ENCODE assay signal across 3 fruit fly cellular contexts in genomic region chrX:2707377-2708090, dm6.
A peak's percentile ranks its signal among the peaks of the same experiment; 100 is the strongest.
TF ChIP-seq lines count a peak whose summit lies in the region.

CG2680 (minus strand) TSS chrX:2707427.

- TF ChIP-seq CTCF in whole organism, embryonic (GFP tag; optimal IDR thresholded peaks at IDR 0.05; lab: Kevin White, UChicago) = no peak

TF ChIP-seq in whole organism, embryonic, 481 proteins besides CTCF, POLR2A, EP300 and RAD21 (continues in another document):
- no peak for TF ChIP-seq eve (GFP tag; optimal IDR thresholded peaks at IDR 0.05; lab: Kevin White, UChicago)
- TF ChIP-seq CG30020 (tag; optimal IDR thresholded peaks at IDR 0.05; lab: Kevin White, UChicago) = no peak
- no peak for TF ChIP-seq hbn (GFP tag; IDR thresholded peaks at IDR 0.05; lab: Robert Waterston, UW; ENCODE audit: partially characterized antibody)
- no peak for TF ChIP-seq CG5180 (GFP tag; optimal IDR thresholded peaks at IDR 0.05; lab: Kevin White, UChicago)
- no peak for TF ChIP-seq chn (GFP tag; optimal IDR thresholded peaks at IDR 0.05; lab: Kevin White, UChicago)
- no peak for TF ChIP-seq Ravus (GFP tag; IDR thresholded peaks at IDR 0.05; lab: Robert Waterston, UW)
- TF ChIP-seq cad (GFP tag; optimal IDR thresholded peaks at IDR 0.05; lab: Kevin White, UChicago) = no peak
- TF ChIP-seq Deaf1 (tag; optimal IDR thresholded peaks at IDR 0.05; lab: Kevin White, UChicago) = peak; percentile 33
- TF ChIP-seq CG42726 (GFP tag; IDR thresholded peaks at IDR 0.05; lab: Robert Waterston, UW; ENCODE audit: partially characterized antibody) = no peak
- TF ChIP-seq crc (GFP tag; optimal IDR thresholded peaks at IDR 0.05; lab: Kevin White, UChicago) = no peak
- TF ChIP-seq CG2116 (GFP tag; optimal IDR thresholded peaks at IDR 0.05; lab: Kevin White, UChicago) = no peak
- TF ChIP-seq Ets65A (GFP tag; lab: Kevin White, UChicago) = no peak
- TF ChIP-seq CG10959 (GFP tag; IDR thresholded peaks at IDR 0.05; lab: Robert Waterston, UW) = no peak
- no peak for TF ChIP-seq PHDP (tag; optimal IDR thresholded peaks at IDR 0.05; lab: Kevin White, UChicago)
- no peak for TF ChIP-seq CG12769 (tag; optimal IDR thresholded peaks at IDR 0.05; lab: Kevin White, UChicago)
- TF ChIP-seq ci (GFP tag; IDR thresholded peaks at IDR 0.05; lab: Robert Waterston, UW) = no peak
- no peak for TF ChIP-seq CG7928 (GFP tag; optimal IDR thresholded peaks at IDR 0.05; lab: Kevin White, UChicago)
- no peak for TF ChIP-seq mld (GFP tag; IDR thresholded peaks at IDR 0.05; lab: Robert Waterston, UW; ENCODE audit: partially characterized antibody)
- TF ChIP-seq stwl (tag; optimal IDR thresholded peaks at IDR 0.05; lab: Kevin White, UChicago) = peak; percentile 3
- no peak for TF ChIP-seq MTF-1 (GFP tag; optimal IDR thresholded peaks at IDR 0.05; lab: Kevin White, UChicago; ENCODE audit: borderline replicate concordance)
- TF ChIP-seq Med (GFP tag; lab: Kevin White, UChicago) = peak; percentile 64
- no peak for TF ChIP-seq danr (GFP tag; IDR thresholded peaks at IDR 0.05; lab: Robert Waterston, UW)
- TF ChIP-seq Dek (tag; optimal IDR thresholded peaks at IDR 0.05; lab: Kevin White, UChicago) = no peak
- TF ChIP-seq CG31441 (GFP tag; IDR thresholded peaks at IDR 0.05; lab: Robert Waterston, UW) = 0 out of 2 replicates have a peak, but pooled peaks have one; percentile 4
- TF ChIP-seq lmd (GFP tag; IDR thresholded peaks at IDR 0.05; lab: Robert Waterston, UW) = no peak
- no peak for TF ChIP-seq ato (GFP tag; IDR thresholded peaks at IDR 0.05; lab: Robert Waterston, UW; ENCODE audit: partially characterized antibody)
- TF ChIP-seq pfk (GFP tag; optimal IDR thresholded peaks at IDR 0.05; lab: Kevin White, UChicago) = no peak
- TF ChIP-seq Hsf (GFP tag; optimal IDR thresholded peaks at IDR 0.05; lab: Kevin White, UChicago) = no peak
- no peak for TF ChIP-seq ac (GFP tag; optimal IDR thresholded peaks at IDR 0.05; lab: Kevin White, UChicago)
- no peak for TF ChIP-seq oc (tag; optimal IDR thresholded peaks at IDR 0.05; lab: Kevin White, UChicago)
- TF ChIP-seq Ets97D (GFP tag; optimal IDR thresholded peaks at IDR 0.05; lab: Kevin White, UChicago) = peak; percentile 41

TF ChIP-seq in whole organism, prepupa, 60 proteins besides CTCF, POLR2A, EP300 and RAD21:
- TF ChIP-seq fkh (GFP tag; optimal IDR thresholded peaks at IDR 0.05; lab: Kevin White, UChicago) (peak; percentile 39), CG6792 (GFP tag; optimal IDR thresholded peaks at IDR 0.05; lab: Kevin White, UChicago) (no peak), CG6163 (GFP tag; IDR thresholded peaks at IDR 0.05; lab: Robert Waterston, UW) (no peak), Blimp-1 (GFP tag; optimal IDR thresholded peaks at IDR 0.05; lab: Kevin White, UChicago) (no peak), Hr38 (GFP tag; optimal IDR thresholded peaks at IDR 0.05; lab: Kevin White, UChicago) (no peak), CG15336 (GFP tag; IDR thresholded peaks at IDR 0.05; lab: Robert Waterston, UW) (no peak), OdsH (GFP tag; optimal IDR thresholded peaks at IDR 0.05; lab: Kevin White, UChicago) (no peak), CG9139 (GFP tag; optimal IDR thresholded peaks at IDR 0.05; lab: Kevin White, UChicago) (no peak), CG16779 (tag; optimal IDR thresholded peaks at IDR 0.05; lab: Kevin White, UChicago) (no peak), esn (GFP tag; optimal IDR thresholded peaks at IDR 0.05; lab: Kevin White, UChicago) (no peak), Eip93F (GFP tag; optimal IDR thresholded peaks at IDR 0.05; lab: Kevin White, UChicago) (no peak), CG8632 (GFP tag; optimal IDR thresholded peaks at IDR 0.05; lab: Kevin White, UChicago) (no peak), Eip75B (GFP tag; optimal IDR thresholded peaks at IDR 0.05; lab: Kevin White, UChicago) (no peak), achi (GFP tag; optimal IDR thresholded peaks at IDR 0.05; lab: Kevin White, UChicago) (peak; percentile 9), Gug (GFP tag; IDR thresholded peaks at IDR 0.05; lab: Robert Waterston, UW) (no peak), pdm3 (GFP tag; optimal IDR thresholded peaks at IDR 0.05; lab: Kevin White, UChicago) (no peak), CG8119 (GFP tag; IDR thresholded peaks at IDR 0.05; lab: Robert Waterston, UW) (no peak)

TF ChIP-seq in whole organism, pupa, 21 proteins besides CTCF, POLR2A, EP300 and RAD21:
- TF ChIP-seq CG12605 (GFP tag; IDR thresholded peaks at IDR 0.05; lab: Robert Waterston, UW) = no peak
- no peak for TF ChIP-seq D1 (tag; optimal IDR thresholded peaks at IDR 0.05; lab: Kevin White, UChicago)
- no peak for TF ChIP-seq rn (GFP tag; IDR thresholded peaks at IDR 0.05; lab: Robert Waterston, UW)
- no peak for TF ChIP-seq CG13204 (GFP tag; optimal IDR thresholded peaks at IDR 0.05; lab: Kevin White, UChicago)
- no peak for TF ChIP-seq CG32121 (GFP tag; IDR thresholded peaks at IDR 0.05; lab: Robert Waterston, UW)
- TF ChIP-seq EcR (GFP tag; optimal IDR thresholded peaks at IDR 0.05; lab: Kevin White, UChicago) = peak; percentile 24
